Fruit fly (Drosophila melanogaster): ENCODE results near the gene odd.
A peak's percentile ranks its signal among the peaks of the same experiment; 100 is the strongest.

Gene odd

DNA sequence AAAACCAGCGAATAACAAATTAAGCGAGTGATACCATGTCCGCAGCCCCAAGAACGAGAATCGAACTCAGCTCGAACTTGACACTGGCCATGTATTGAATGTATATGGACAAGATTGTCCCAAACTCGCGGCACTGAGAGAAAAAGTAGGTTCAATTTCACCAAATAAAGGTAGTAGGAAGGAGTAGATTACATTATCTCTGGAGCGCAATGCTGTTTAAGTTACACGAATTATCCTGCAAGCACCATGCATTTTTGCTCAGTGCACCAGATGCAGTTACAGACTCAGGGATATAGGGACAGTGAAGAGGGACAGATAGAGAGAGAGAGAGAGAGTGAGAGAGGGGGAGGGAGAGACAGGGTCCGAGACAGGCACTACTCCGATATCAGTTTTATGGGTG, 12.6 kb downstream of the odd start (continued):
- TF ChIP-seq CG32264 (GFP tag; optimal IDR thresholded peaks at IDR 0.05): peak; percentile 41
- TF ChIP-seq ey (GFP tag; optimal IDR thresholded peaks at IDR 0.05): peak; percentile 82
- no peak for TF ChIP-seq Dif (GFP tag; optimal IDR thresholded peaks at IDR 0.05; ENCODE audit: partially characterized antibody)

DNA sequence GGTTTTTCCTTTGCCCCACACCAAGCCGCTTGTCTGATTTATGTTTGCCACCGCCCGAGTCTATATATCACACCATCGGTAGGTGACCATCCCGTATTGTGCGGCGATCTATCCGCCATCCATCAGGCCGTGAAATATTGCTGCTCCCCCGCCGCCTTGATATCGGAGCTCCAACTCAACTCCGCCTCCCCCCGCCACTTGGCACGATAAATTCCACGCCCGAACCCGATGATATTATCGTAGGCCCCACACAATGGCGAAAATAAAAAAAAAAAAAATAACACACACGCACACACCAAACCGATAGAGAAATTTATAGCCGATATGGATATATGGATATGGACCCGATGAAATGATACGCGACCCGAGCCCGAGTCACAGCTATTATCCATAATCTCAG, 15.8 kb downstream of the odd start:
- no peak for TF ChIP-seq rgr (GFP tag; optimal IDR thresholded peaks at IDR 0.05)
- TF ChIP-seq OdsH (GFP tag; optimal IDR thresholded peaks at IDR 0.05): no peak
- TF ChIP-seq sage (GFP tag; optimal IDR thresholded peaks at IDR 0.05): no peak
- TF ChIP-seq usp (GFP tag; optimal IDR thresholded peaks at IDR 0.05): no peak
- TF ChIP-seq Myc (optimal IDR thresholded peaks at IDR 0.05): no peak

DNA sequence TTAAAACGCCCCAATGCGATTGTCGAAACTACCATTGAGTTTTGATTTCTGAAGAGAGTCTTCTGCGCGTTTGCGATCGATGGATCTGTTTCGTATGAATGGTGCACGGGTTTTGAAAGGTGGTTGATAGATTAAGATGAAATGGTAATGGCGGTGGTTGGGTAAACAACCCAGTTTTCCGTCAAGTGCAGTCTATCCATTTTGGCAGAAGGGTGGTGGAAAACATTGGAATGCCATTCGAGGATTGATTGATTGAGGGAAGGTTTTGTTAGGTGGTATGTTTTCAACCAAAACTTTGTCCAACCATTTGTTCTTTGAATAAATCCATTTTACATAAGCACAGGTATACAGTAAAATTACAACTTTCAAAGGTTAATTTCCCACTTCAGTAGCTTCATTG, 17.7 kb downstream of the odd start:
- TF ChIP-seq Hnf4 (GFP tag; optimal IDR thresholded peaks at IDR 0.05): no peak
- no peak for TF ChIP-seq foxo (GFP tag; optimal IDR thresholded peaks at IDR 0.05)
- no peak for TF ChIP-seq ey (GFP tag; optimal IDR thresholded peaks at IDR 0.05)
- TF ChIP-seq CG32264 (GFP tag; optimal IDR thresholded peaks at IDR 0.05): no peak
- no peak for TF ChIP-seq brk (GFP tag; optimal IDR thresholded peaks at IDR 0.05)
- TF ChIP-seq Hr83 (GFP tag; optimal IDR thresholded peaks at IDR 0.05; ENCODE audit: poor library complexity, severe bottlenecking): no peak
- TF ChIP-seq Myc (optimal IDR thresholded peaks at IDR 0.05): no peak

DNA sequence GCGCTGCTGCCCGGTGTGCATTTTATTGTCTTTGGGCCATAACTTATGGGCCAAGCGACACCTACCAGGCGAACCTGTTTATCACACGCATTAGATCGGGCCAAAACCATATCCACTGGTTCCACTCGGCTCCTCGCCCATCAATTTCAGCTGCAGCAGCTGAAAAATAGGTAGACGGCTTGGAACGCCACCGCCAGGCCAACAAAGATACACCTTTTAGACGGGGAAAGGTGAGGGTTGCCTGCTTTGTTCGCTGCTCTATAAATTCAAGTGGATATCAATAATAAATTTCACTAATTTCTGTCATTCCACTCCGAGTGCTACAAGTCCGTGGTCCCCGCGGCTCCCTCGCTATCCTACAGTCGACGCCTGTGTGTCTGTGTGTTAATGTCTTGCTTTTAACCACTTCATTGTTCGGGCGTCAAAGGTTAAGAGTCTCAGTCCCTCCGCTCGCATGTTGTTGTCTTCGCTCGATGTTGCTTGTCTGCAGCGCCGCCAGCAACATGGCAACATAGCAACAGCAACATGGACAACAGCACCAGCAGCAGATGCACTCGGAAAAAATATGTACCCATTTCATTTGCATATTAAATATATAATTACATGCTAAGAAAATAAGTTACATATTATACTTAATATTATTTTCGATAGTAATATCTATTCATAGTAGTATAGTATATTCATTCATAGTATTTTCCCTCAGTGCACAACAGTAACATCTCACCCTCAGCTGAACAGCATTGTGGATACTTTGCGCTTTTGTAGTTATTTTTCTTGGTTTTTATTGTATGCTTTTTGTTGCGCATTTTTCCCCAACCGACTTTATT, 18.4 kb downstream of the odd start:
- TF ChIP-seq CG9705 (GFP tag; optimal IDR thresholded peaks at IDR 0.05) (no peak), CrebA (GFP tag; optimal IDR thresholded peaks at IDR 0.05; ENCODE audit: borderline replicate concordance) (no peak), h (GFP tag; optimal IDR thresholded peaks at IDR 0.05) (peak; percentile 11), Mio (GFP tag; optimal IDR thresholded peaks at IDR 0.05) (no peak), HLH106 (tag; optimal IDR thresholded peaks at IDR 0.05) (peak; percentile 68), fru (GFP tag; optimal IDR thresholded peaks at IDR 0.05) (peak; percentile 10), Sp1 (GFP tag; optimal IDR thresholded peaks at IDR 0.05) (peak; percentile 64), woc (GFP tag; optimal IDR thresholded peaks at IDR 0.05) (peak; percentile 8), psq (GFP tag; optimal IDR thresholded peaks at IDR 0.05) (peak; percentile 54), rgr (GFP tag; optimal IDR thresholded peaks at IDR 0.05) (peak; percentile 41), OdsH (GFP tag; optimal IDR thresholded peaks at IDR 0.05) (peak; percentile 43), foxo (GFP tag; optimal IDR thresholded peaks at IDR 0.05) (peak in 1 of 2 experiments; percentile 67), Hnf4 (GFP tag; optimal IDR thresholded peaks at IDR 0.05) (peak; percentile 4), jim (GFP tag; optimal IDR thresholded peaks at IDR 0.05) (no peak), sv (GFP tag; optimal IDR thresholded peaks at IDR 0.05) (peak; percentile 29), dmrt93B (GFP tag; optimal IDR thresholded peaks at IDR 0.05) (peak; percentile 28), brk (GFP tag; optimal IDR thresholded peaks at IDR 0.05) (peak; percentile 27)

DNA sequence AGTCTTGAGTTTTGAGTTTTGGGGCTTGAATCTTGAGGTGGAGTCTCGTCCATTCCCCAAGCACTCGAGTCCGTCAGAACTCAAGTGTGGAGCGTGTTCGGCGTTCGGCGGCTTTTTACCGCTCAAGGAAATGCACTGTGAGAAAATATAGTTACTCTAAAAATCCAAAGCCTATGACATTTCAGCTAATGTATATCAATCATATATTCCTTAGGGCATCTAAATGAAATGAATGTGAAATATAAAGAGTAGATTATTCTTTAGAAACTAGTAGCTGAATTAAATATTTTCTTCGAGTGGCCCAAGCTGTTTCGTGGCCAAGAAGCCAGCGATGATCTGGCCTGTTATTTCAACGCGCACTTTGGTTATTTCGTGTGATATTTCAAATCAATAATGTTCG, 19.3 kb downstream of the odd start:
- TF ChIP-seq rgr (GFP tag; optimal IDR thresholded peaks at IDR 0.05): peak; percentile 43
- peak; percentile 51 for TF ChIP-seq ey (GFP tag; optimal IDR thresholded peaks at IDR 0.05)
- TF ChIP-seq psq (GFP tag; optimal IDR thresholded peaks at IDR 0.05): peak; percentile 13
- peak; percentile 29 for TF ChIP-seq br (GFP tag; optimal IDR thresholded peaks at IDR 0.05)
- no peak for TF ChIP-seq Myc (optimal IDR thresholded peaks at IDR 0.05)
- TF ChIP-seq fru (GFP tag; optimal IDR thresholded peaks at IDR 0.05): peak; percentile 58
- TF ChIP-seq woc (GFP tag; optimal IDR thresholded peaks at IDR 0.05): peak; percentile 20
- TF ChIP-seq HLH106 (tag; optimal IDR thresholded peaks at IDR 0.05): peak; percentile 44
- no peak for TF ChIP-seq Dif (GFP tag; optimal IDR thresholded peaks at IDR 0.05; ENCODE audit: partially characterized antibody)
- no peak for TF ChIP-seq usp (GFP tag; optimal IDR thresholded peaks at IDR 0.05)
- no peak for TF ChIP-seq pan (optimal IDR thresholded peaks at IDR 0.05)
- TF ChIP-seq h (GFP tag; optimal IDR thresholded peaks at IDR 0.05): peak; percentile 61
- no peak for TF ChIP-seq Hr78 (GFP tag; optimal IDR thresholded peaks at IDR 0.05)
- peak; percentile 61 for TF ChIP-seq Hnf4 (GFP tag; optimal IDR thresholded peaks at IDR 0.05)
- TF ChIP-seq Vsx2 (GFP tag; optimal IDR thresholded peaks at IDR 0.05; ENCODE audit: partially characterized antibody): no peak
- TF ChIP-seq jim (GFP tag; optimal IDR thresholded peaks at IDR 0.05): no peak
- no peak for TF ChIP-seq CG32264 (GFP tag; optimal IDR thresholded peaks at IDR 0.05)
- TF ChIP-seq OdsH (GFP tag; optimal IDR thresholded peaks at IDR 0.05): peak; percentile 61
- no peak for TF ChIP-seq CrebA (GFP tag; optimal IDR thresholded peaks at IDR 0.05; ENCODE audit: borderline replicate concordance)
- no peak for TF ChIP-seq Rel (GFP tag; optimal IDR thresholded peaks at IDR 0.05)
- no peak for TF ChIP-seq Rel (tag; optimal IDR thresholded peaks at IDR 0.05)
- no peak for TF ChIP-seq CG9705 (GFP tag; optimal IDR thresholded peaks at IDR 0.05)
- no peak for TF ChIP-seq lola (GFP tag; optimal IDR thresholded peaks at IDR 0.05)
- no peak for TF ChIP-seq Dfd (GFP tag; optimal IDR thresholded peaks at IDR 0.05)
- no peak for TF ChIP-seq GATAd (GFP tag; optimal IDR thresholded peaks at IDR 0.05)
- no peak for TF ChIP-seq N (GFP tag; optimal IDR thresholded peaks at IDR 0.05)
- peak; percentile 16 for TF ChIP-seq dmrt93B (GFP tag; optimal IDR thresholded peaks at IDR 0.05)
- TF ChIP-seq brk (GFP tag; optimal IDR thresholded peaks at IDR 0.05): no peak
- no peak for TF ChIP-seq Jra (GFP tag; optimal IDR thresholded peaks at IDR 0.05)
- no peak for TF ChIP-seq tai (GFP tag; optimal IDR thresholded peaks at IDR 0.05)
- TF ChIP-seq sv (GFP tag; optimal IDR thresholded peaks at IDR 0.05): no peak
- no peak for TF ChIP-seq dl (GFP tag; optimal IDR thresholded peaks at IDR 0.05; ENCODE audit: insufficient read depth in 1 of 2, partially characterized antibody in 2 of 2)
- TF ChIP-seq foxo (GFP tag; optimal IDR thresholded peaks at IDR 0.05): peak in 1 of 2 experiments; percentile 40
- peak; percentile 50 for TF ChIP-seq Sp1 (GFP tag; optimal IDR thresholded peaks at IDR 0.05)
